Worm (Caenorhabditis elegans) whole organism, late embryonic: ENCODE measurements around the gene srbc-36.

Experiments used
- ceh-18 ChIP-seq: sonication (generic microtip); optimal IDR thresholded peaks from 2 replicates; lab custom pipeline; 2016; ENCODE audit warnings: missing genetic modification characterization, missing compliant biosample characterization
- fax-1 ChIP-seq: sonication (generic microtip); optimal IDR thresholded peaks from 2 replicates; lab custom pipeline; 2016; ENCODE audit warnings: missing genotype, missing genetic modification characterization, missing compliant biosample characterization
- ttx-3 ChIP-seq: sonication (generic microtip); optimal IDR thresholded peaks from 2 replicates; lab custom pipeline; 2016; ENCODE audit warnings: missing genetic modification reagents, missing genetic modification characterization, missing compliant biosample characterization

DNA sequence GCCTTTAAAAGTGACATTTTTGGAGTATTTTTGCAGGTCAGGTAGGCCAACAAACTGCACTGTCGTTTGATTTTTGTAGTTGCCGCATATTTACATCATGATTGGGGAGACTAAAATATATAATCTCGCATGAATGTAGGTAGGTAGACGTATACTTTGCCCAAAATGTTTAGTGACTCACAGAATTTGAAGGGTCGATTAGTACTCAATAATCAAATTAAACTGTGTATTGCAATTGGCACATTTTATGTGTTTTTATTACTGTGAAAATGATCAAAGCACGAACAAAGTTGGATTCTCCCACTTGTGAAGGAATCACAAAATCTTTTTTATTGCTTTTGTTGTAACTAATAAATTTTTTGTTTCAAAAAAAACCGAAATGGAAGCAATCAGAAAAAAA lies 6.5 kb upstream of the srbc-36 start, which contains the start of gene C07G3.15:
- TF ChIP-seq ttx-3 (tag; lab: Kevin White, UChicago) (no peak), ceh-18 (tag; lab: Kevin White, UChicago) (no peak), fax-1 (tag; lab: Kevin White, UChicago) (no peak)
